Worm (Caenorhabditis elegans) whole organism, L3 larva: Measurements from ENCODE around the gene T25B9.4.

ENCODE experiments used
- ZK546.5 ChIP-seq: sonication (generic microtip); optimal IDR thresholded peaks from 2 replicates; lab custom pipeline; 2017; ENCODE audit warnings: missing biosample characterization, missing genetic modification characterization
- aly-2 ChIP-seq: fragments of 150-350 bp; optimal IDR thresholded peaks from 2 replicates; lab custom pipeline; 2014; ENCODE audit warnings: missing biosample characterization, missing genetic modification characterization
- ama-1 ChIP-seq: fragments of 150-350 bp; optimal IDR thresholded peaks from 2 replicates; lab custom pipeline; 2018
- ceh-16 ChIP-seq: sonication (generic microtip); optimal IDR thresholded peaks from 2 replicates; lab custom pipeline; 2017; ENCODE audit warnings: missing biosample characterization, missing genetic modification characterization
- ceh-28 ChIP-seq: fragments of 150-350 bp; optimal IDR thresholded peaks from 2 replicates; lab custom pipeline; 2014; ENCODE audit warnings: missing biosample characterization, missing genetic modification reagents, missing genetic modification characterization
- ceh-82 ChIP-seq: fragments of 150-350 bp; optimal IDR thresholded peaks from 2 replicates; lab custom pipeline; 2014; ENCODE audit warnings: missing biosample characterization, missing genetic modification characterization
- ceh-9 ChIP-seq: sonication (generic microtip); optimal IDR thresholded peaks from 2 replicates; lab custom pipeline; 2018; ENCODE audit warnings: missing biosample characterization, missing genetic modification characterization
- daf-12 ChIP-seq: fragments of 150-350 bp; optimal IDR thresholded peaks from 2 replicates; lab custom pipeline; 2014; ENCODE audit warnings: missing biosample characterization, missing genetic modification reagents, missing genetic modification characterization
- egl-27 ChIP-seq: sonication (generic microtip); optimal IDR thresholded peaks from 4 replicates; lab custom pipeline; 2017; ENCODE audit warnings: missing biosample characterization, missing genetic modification reagents, missing genetic modification characterization
- egl-5 ChIP-seq: fragments of 150-350 bp; optimal IDR thresholded peaks from 2 replicates; lab custom pipeline; 2017; ENCODE audit warnings: missing biosample characterization, missing genetic modification reagents, missing genetic modification characterization, inconsistent platforms
- elt-1 ChIP-seq: fragments of 150-350 bp; optimal IDR thresholded peaks from 2 replicates; lab custom pipeline; 2014; ENCODE audit warnings: missing biosample characterization, missing genetic modification characterization
- elt-2 ChIP-seq: sonication (generic microtip); optimal IDR thresholded peaks from 2 replicates; lab custom pipeline; 2016; ENCODE audit warnings: missing genetic modification reagents, mild to moderate bottlenecking, missing genetic modification characterization, missing compliant biosample characterization
- elt-3 ChIP-seq, 3 experiments: fragments of 150-350 bp in 1 of 3; sonication (generic microtip) in 2 of 3; optimal IDR thresholded peaks; 2 replicates in 2 of 3; 4 replicates in 1 of 3; lab custom pipeline; 2014 to 2017; ENCODE audit warnings: missing biosample characterization in 3 of 3, missing genetic modification characterization in 3 of 3
- eor-1 ChIP-seq, 2 experiments: fragments of 150-350 bp; optimal IDR thresholded peaks; 2 replicates each; lab custom pipeline; 2014 to 2018; ENCODE audit warnings: missing biosample characterization in 2 of 2, missing genetic modification characterization in 2 of 2
- fkh-10 ChIP-seq: sonication (generic microtip); optimal IDR thresholded peaks from 2 replicates; lab custom pipeline; 2017; ENCODE audit warnings: missing biosample characterization, missing genetic modification reagents, missing genetic modification characterization
- fkh-2 ChIP-seq: fragments of 150-350 bp; optimal IDR thresholded peaks from 2 replicates; lab custom pipeline; 2014; ENCODE audit warnings: missing biosample characterization, missing genetic modification reagents, missing genetic modification characterization
- hmg-11 ChIP-seq: sonication (generic microtip); optimal IDR thresholded peaks from 2 replicates; lab custom pipeline; 2016; ENCODE audit warnings: missing genetic modification characterization, missing compliant biosample characterization
- lin-15B ChIP-seq: fragments of 150-350 bp; optimal IDR thresholded peaks from 2 replicates; lab custom pipeline; 2014; ENCODE audit warnings: missing biosample characterization, missing genetic modification characterization
- lin-39 ChIP-seq: fragments of 150-350 bp; optimal IDR thresholded peaks from 2 replicates; lab custom pipeline; 2018; ENCODE audit warnings: missing biosample characterization, missing genetic modification reagents, missing genetic modification characterization
- lsy-12 ChIP-seq: sonication (generic microtip); optimal IDR thresholded peaks from 2 replicates; lab custom pipeline; 2016; ENCODE audit warnings: mild to moderate bottlenecking, missing genetic modification characterization, missing compliant biosample characterization
- mdl-1 ChIP-seq: fragments of 150-350 bp; optimal IDR thresholded peaks from 2 replicates; lab custom pipeline; 2014; ENCODE audit warnings: missing biosample characterization, missing genetic modification characterization
- mml-1 ChIP-seq: fragments of 150-350 bp; sonication (generic microtip); optimal IDR thresholded peaks from 3 replicates; lab custom pipeline; 2014; ENCODE audit warnings: missing biosample characterization, missing genetic modification characterization
- nfya-1 ChIP-seq: sonication (generic microtip); optimal IDR thresholded peaks from 2 replicates; lab custom pipeline; 2017; ENCODE audit warnings: missing genetic modification characterization, mild to moderate bottlenecking, missing compliant biosample characterization, antibody characterized with exemption, moderate library complexity; ENCODE audit not compliant: insufficient read depth
- nhr-11 ChIP-seq: fragments of 150-350 bp; optimal IDR thresholded peaks from 2 replicates; lab custom pipeline; 2014; ENCODE audit warnings: missing biosample characterization, missing genetic modification characterization
- nhr-12 ChIP-seq: fragments of 150-350 bp; optimal IDR thresholded peaks from 2 replicates; lab custom pipeline; 2014; ENCODE audit warnings: missing biosample characterization, missing genetic modification characterization
- nhr-23 ChIP-seq: fragments of 150-350 bp; optimal IDR thresholded peaks from 2 replicates; lab custom pipeline; 2014; ENCODE audit warnings: missing biosample characterization, missing genetic modification reagents, missing genetic modification characterization
- nhr-237 ChIP-seq: fragments of 150-350 bp; optimal IDR thresholded peaks from 2 replicates; lab custom pipeline; 2014; ENCODE audit warnings: missing biosample characterization, missing genetic modification characterization
- nhr-25 ChIP-seq: sonication (generic microtip); optimal IDR thresholded peaks from 2 replicates; lab custom pipeline; 2017; ENCODE audit warnings: missing biosample characterization, missing genetic modification characterization
- nhr-43 ChIP-seq: sonication (generic microtip); optimal IDR thresholded peaks from 2 replicates; lab custom pipeline; 2016; ENCODE audit warnings: mild to moderate bottlenecking, missing genetic modification characterization, missing compliant biosample characterization; ENCODE audit not compliant: poor library complexity, severe bottlenecking
- nhr-67 ChIP-seq: fragments of 150-350 bp; optimal IDR thresholded peaks from 2 replicates; lab custom pipeline; 2014; ENCODE audit warnings: missing biosample characterization, missing genetic modification characterization
- nhr-76 ChIP-seq: fragments of 150-350 bp; sonication (generic microtip); optimal IDR thresholded peaks from 5 replicates; lab custom pipeline; 2014; ENCODE audit warnings: missing biosample characterization, missing genetic modification characterization
- pha-4 ChIP-seq: fragments of 150-350 bp; optimal IDR thresholded peaks from 2 replicates; lab custom pipeline; 2014; ENCODE audit warnings: missing biosample characterization, missing genetic modification reagents, missing genetic modification characterization
- pqm-1 ChIP-seq: fragments of 150-350 bp; optimal IDR thresholded peaks from 2 replicates; lab custom pipeline; 2017; ENCODE audit warnings: missing biosample characterization, missing genetic modification characterization, inconsistent platforms
- sea-2 ChIP-seq: fragments of 150-350 bp; sonication (generic microtip); optimal IDR thresholded peaks from 4 replicates; lab custom pipeline; 2014; ENCODE audit warnings: missing biosample characterization, missing genetic modification reagents, missing genetic modification characterization
- skn-1 ChIP-seq: fragments of 150-350 bp; optimal IDR thresholded peaks from 2 replicates; lab custom pipeline; 2014; ENCODE audit warnings: missing biosample characterization, missing genetic modification characterization
- snpc-4 ChIP-seq: fragments of 150-350 bp; optimal IDR thresholded peaks from 2 replicates; lab custom pipeline; 2014; ENCODE audit warnings: missing biosample characterization, missing genetic modification characterization
- tbx-2 ChIP-seq: sonication (generic microtip); optimal IDR thresholded peaks from 2 replicates; lab custom pipeline; 2016; ENCODE audit warnings: mild to moderate bottlenecking, missing genetic modification characterization, missing compliant biosample characterization
- unc-39 ChIP-seq: sonication (generic microtip); optimal IDR thresholded peaks from 4 replicates; lab custom pipeline; 2017; ENCODE audit warnings: missing biosample characterization, missing genetic modification characterization
- unc-62 ChIP-seq: fragments of 150-350 bp; sonication (generic microtip); optimal IDR thresholded peaks from 4 replicates; lab custom pipeline; 2014; ENCODE audit warnings: missing biosample characterization, missing genetic modification reagents, missing genetic modification characterization
- zag-1 ChIP-seq: fragments of 150-350 bp; optimal IDR thresholded peaks from 2 replicates; lab custom pipeline; 2014; ENCODE audit warnings: missing biosample characterization, missing genetic modification characterization
- ztf-4 ChIP-seq: fragments of 150-350 bp; optimal IDR thresholded peaks from 2 replicates; lab custom pipeline; 2014; ENCODE audit warnings: missing biosample characterization, missing genetic modification characterization

Gene T25B9.4

DNA sequence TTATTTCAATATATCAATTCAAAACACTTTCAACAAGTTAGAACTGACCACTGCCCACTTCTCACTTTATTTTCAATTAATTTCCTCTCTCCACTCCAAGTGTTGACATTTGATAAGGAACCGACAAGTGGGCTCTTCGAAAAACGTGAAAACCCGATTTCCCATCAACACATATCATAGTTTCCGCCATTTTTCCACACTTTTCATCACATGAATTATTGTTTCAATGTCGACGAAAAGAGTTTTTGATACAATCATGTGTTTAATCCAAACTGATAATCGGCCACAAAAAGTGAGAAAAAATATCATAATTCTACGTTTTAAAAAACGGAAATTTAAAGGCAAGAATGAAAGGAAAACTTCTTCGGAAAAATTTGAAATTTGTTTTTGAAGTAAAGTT lies 38.2 kb upstream of the T25B9.4 start:
- TF ChIP-seq egl-5 (tag; lab: Kevin White, UChicago) = no peak
- peak; percentile 76 for TF ChIP-seq elt-2
- no peak for TF ChIP-seq nhr-237 (tag; lab: Kevin White, UChicago)
- TF ChIP-seq pqm-1 (tag; lab: Kevin White, UChicago) = peak; percentile 41
- peak; percentile 77 for TF ChIP-seq pha-4
- no peak for TF ChIP-seq sea-2 (GFP tag; lab: Kevin White, UChicago)

DNA sequence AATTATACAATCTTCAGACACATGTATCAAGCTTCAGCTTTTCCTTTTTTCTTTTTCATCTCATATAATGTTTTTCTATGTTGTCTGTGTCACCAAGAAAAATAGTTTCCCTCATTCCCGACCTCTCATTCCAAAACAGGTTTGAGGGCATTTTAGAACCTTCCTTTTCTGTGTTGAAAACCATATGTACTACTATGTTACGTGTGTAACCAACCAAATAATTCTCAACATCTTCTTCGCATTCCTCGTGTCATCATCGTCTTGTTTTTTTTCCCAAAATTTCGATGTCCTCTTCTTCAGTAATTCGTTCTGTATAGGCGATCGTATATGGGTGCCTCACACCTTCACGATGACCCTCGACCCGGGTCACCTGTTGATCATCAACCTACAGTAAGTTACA lies 32.8 kb upstream of the T25B9.4 start, which contains the start of gene pept-2:
pept-2 (plus strand) TSS at position 301 of the 400 bp plus-strand sequence.
- TF ChIP-seq nhr-25 (tag; lab: Kevin White, UChicago) (peak; percentile 31), nhr-43 (tag; lab: Kevin White, UChicago) (no peak), egl-5 (tag; lab: Kevin White, UChicago) (no peak)
- TF ChIP-seq, all 47 proteins: peak for 1

DNA sequence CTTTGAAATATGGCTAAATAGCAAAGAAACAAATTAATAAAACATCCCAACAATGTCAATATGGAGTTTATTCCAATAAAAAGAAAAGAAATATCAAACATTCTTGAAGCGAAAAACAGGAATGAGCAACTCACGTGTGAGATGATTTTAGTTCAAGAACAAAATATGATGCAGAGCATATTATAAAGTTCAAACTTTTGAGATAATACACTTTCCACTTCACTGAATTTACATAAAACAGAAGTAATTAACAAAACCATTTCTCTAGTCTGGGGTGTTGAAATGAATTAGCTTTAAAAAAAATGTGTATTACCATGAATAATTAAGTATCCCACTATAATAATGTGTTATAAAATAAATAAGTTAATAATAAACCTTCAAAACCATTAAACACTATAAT lies 29.2 kb upstream of the T25B9.4 start, which contains the start of gene srd-7:
srd-7 (minus strand) TSS at position 101 of the 400 bp plus-strand sequence.
- TF ChIP-seq ceh-28 (tag; lab: Kevin White, UChicago) = no peak
- TF ChIP-seq aly-2 = no peak
- TF ChIP-seq egl-5 (tag; lab: Kevin White, UChicago) = no peak
- TF ChIP-seq elt-1 (tag; lab: Kevin White, UChicago) = no peak
- TF ChIP-seq nhr-23 (tag; lab: Kevin White, UChicago) = no peak
- TF ChIP-seq elt-3 (tag; optimal IDR thresholded peaks at IDR 0.05; lab: Kevin White, UChicago) = no peak
- no peak for TF ChIP-seq ZK546.5
- TF ChIP-seq nhr-25 (tag; lab: Kevin White, UChicago) = no peak
- TF ChIP-seq skn-1 = no peak
- TF ChIP-seq daf-12 = no peak
- TF ChIP-seq lsy-12 (tag; lab: Kevin White, UChicago) = no peak

DNA sequence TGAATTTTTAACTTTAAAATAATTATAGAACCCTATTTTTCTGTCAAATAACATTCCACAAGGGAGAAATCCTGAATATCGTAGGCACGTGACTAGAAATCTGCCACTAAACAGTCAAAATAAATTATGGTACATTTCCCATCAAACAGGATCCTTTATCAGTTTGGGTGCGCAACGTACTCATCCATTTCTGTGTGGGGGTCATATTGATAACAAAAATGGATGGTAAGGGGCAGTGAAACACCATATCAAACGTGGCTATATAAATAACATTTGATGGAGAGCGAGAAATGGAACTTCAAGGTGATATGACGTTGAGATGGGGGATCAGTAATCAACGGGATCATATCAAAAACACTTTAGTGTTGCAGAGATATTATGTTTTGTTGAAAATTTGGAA lies 26.6 kb upstream of the T25B9.4 start:
- peak; percentile 38 for TF ChIP-seq nhr-25 (tag; lab: Kevin White, UChicago)
- no peak for TF ChIP-seq unc-39
- no peak for TF ChIP-seq fkh-2 (tag; lab: Kevin White, UChicago)
- TF ChIP-seq nhr-23 (tag; lab: Kevin White, UChicago) = peak; percentile 63
- peak in 2 of 3 experiments; percentile 67 to 73 for TF ChIP-seq elt-3 (tag; optimal IDR thresholded peaks at IDR 0.05; lab: Kevin White, UChicago)
- no peak for TF ChIP-seq lsy-12 (tag; lab: Kevin White, UChicago)
- no peak for TF ChIP-seq mml-1 (tag; lab: Kevin White, UChicago)
- TF ChIP-seq nhr-237 (tag; lab: Kevin White, UChicago) = no peak
- no peak for TF ChIP-seq daf-12
- peak; percentile 69 for TF ChIP-seq nhr-43 (tag; lab: Kevin White, UChicago)
- TF ChIP-seq snpc-4 (tag; lab: Kevin White, UChicago) = no peak
- TF ChIP-seq eor-1 (tag; optimal IDR thresholded peaks at IDR 0.05; lab: Kevin White, UChicago) = no peak
- TF ChIP-seq nhr-76 = no peak

DNA sequence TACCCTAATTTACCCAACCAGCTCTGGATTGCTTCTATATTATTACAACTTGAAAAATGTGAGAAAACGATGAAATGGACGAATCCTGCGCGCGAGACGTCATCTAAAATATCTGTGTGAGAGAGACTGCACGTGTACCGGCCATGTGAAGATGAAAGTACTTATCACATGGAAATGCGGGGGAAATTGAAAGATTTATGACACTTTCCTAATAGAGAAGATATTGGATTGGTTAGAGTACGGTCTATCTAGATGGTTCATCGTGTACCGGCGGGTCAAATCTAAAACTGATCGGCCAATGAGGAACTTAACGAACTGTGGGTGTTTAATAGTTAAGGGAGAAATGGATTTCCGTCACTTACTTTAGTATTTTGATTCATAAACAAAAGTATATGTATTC lies 24.5 kb upstream of the T25B9.4 start:
- no peak for TF ChIP-seq ZK546.5
- TF ChIP-seq eor-1 (tag; optimal IDR thresholded peaks at IDR 0.05; lab: Kevin White, UChicago) = no peak
- TF ChIP-seq elt-2 = no peak
- TF ChIP-seq nhr-76 = no peak
- TF ChIP-seq nhr-23 (tag; lab: Kevin White, UChicago) = peak; percentile 91
- TF ChIP-seq nhr-43 (tag; lab: Kevin White, UChicago) = peak; percentile 92
- TF ChIP-seq ceh-28 (tag; lab: Kevin White, UChicago) = peak; percentile 18
- peak; percentile 22 for TF ChIP-seq mml-1 (tag; lab: Kevin White, UChicago)
- no peak for TF ChIP-seq unc-62 (GFP tag; lab: Kevin White, UChicago)
- TF ChIP-seq lin-15B (tag; lab: Kevin White, UChicago) = no peak
- TF ChIP-seq elt-3 (tag; optimal IDR thresholded peaks at IDR 0.05; lab: Kevin White, UChicago) = peak in 2 of 3 experiments; percentile 43 to 69
- TF ChIP-seq nhr-237 (tag; lab: Kevin White, UChicago) = no peak
- no peak for TF ChIP-seq ceh-82 (tag; lab: Kevin White, UChicago)
- TF ChIP-seq ztf-4 (tag; lab: Kevin White, UChicago) = no peak
- no peak for TF ChIP-seq unc-39
- TF ChIP-seq ceh-9 (tag; lab: Kevin White, UChicago) = no peak
- no peak for TF ChIP-seq nhr-67 (tag; lab: Kevin White, UChicago)
- TF ChIP-seq egl-27 (tag; lab: Kevin White, UChicago) = peak; percentile 26
- no peak for TF ChIP-seq pqm-1 (tag; lab: Kevin White, UChicago)
- TF ChIP-seq ama-1 (lab: Kevin White, UChicago) = no peak
- peak; percentile 19 for TF ChIP-seq lsy-12 (tag; lab: Kevin White, UChicago)
- no peak for TF ChIP-seq fkh-2 (tag; lab: Kevin White, UChicago)
- TF ChIP-seq nhr-11 (tag; lab: Kevin White, UChicago) = no peak
- TF ChIP-seq fkh-10 (GFP tag; lab: Kevin White, UChicago) = no peak
- no peak for TF ChIP-seq elt-1 (tag; lab: Kevin White, UChicago)
- no peak for TF ChIP-seq egl-5 (tag; lab: Kevin White, UChicago)
- no peak for TF ChIP-seq tbx-2 (tag; lab: Kevin White, UChicago)
- no peak for TF ChIP-seq hmg-11 (tag; lab: Kevin White, UChicago)
- no peak for TF ChIP-seq sea-2 (GFP tag; lab: Kevin White, UChicago)
- TF ChIP-seq mdl-1 (tag; lab: Kevin White, UChicago) = peak; percentile 58
- TF ChIP-seq lin-39 = no peak
- no peak for TF ChIP-seq ceh-16 (tag; lab: Kevin White, UChicago)
- TF ChIP-seq zag-1 (tag; lab: Kevin White, UChicago) = no peak
- no peak for TF ChIP-seq nhr-12 (tag; lab: Kevin White, UChicago)
- no peak for TF ChIP-seq snpc-4 (tag; lab: Kevin White, UChicago)
- TF ChIP-seq nfya-1 (tag; lab: Kevin White, UChicago) = peak; percentile 73
- peak; percentile 72 for TF ChIP-seq nhr-25 (tag; lab: Kevin White, UChicago)
